Fruit fly (Drosophila melanogaster) whole organism, adult: ENCODE data around the gene Sk1.

Experiments used
- Crg-1 ChIP-seq: fragments of 200-800 bp; sonication (Bioruptor generic); optimal IDR thresholded peaks from 2 replicates; lab custom pipeline; 2016; ENCODE audit warnings: missing biosample characterization, missing genetic modification characterization
- kay ChIP-seq: fragments of 200-800 bp; sonication (Bioruptor generic); peaks from one replicate; lab custom pipeline; 2016; ENCODE audit warnings: missing biosample characterization, missing genetic modification characterization, borderline replicate concordance

DNA sequence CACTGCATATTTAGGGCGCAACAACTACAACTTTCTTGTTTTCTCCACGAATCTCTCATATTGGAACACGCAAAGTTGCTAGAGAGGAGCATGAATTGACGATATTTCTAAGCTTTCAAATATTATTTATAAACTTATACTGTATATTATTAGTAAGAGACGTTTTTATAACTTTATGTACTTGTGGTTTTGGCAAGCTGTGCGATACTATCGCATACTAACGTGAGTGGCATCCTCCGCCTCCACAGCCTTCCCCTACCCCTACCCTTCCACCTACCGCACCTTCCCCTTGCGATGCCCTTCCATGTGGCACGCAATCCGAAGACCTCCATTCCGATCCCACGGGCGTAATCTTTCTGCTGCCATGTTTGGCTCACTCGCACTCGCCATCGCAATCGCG, 26.0 kb downstream of the Sk1 start:
- TF ChIP-seq Crg-1 (GFP tag; lab: Kevin White, UChicago) (no peak), kay (no peak)
